Fruit fly (Drosophila melanogaster) whole organism, pupa: Measurements from ENCODE around the gene CG13625.
A peak's percentile ranks its signal among the peaks of the same experiment; 100 is the strongest.

Source experiments
- CG10348 ChIP-seq: fragments of 200-800 bp; sonication (Bioruptor generic); IDR thresholded peaks from 2 replicates; pipeline ENCODE4 v1.3.6; 2022; ENCODE audit warnings: missing biosample characterization, missing genetic modification characterization
- CG12605 ChIP-seq: fragments of 200-800 bp; sonication (Bioruptor generic); IDR thresholded peaks from 2 replicates; pipeline ENCODE4 v1.3.6; 2022; ENCODE audit warnings: missing biosample characterization, missing genetic modification characterization
- CG14655 ChIP-seq: fragments of 200-800 bp; sonication (Bioruptor generic); optimal IDR thresholded peaks from 3 replicates; lab custom pipeline; 2017; ENCODE audit warnings: mild to moderate bottlenecking, missing biosample characterization, missing genetic modification reagents, missing genetic modification characterization
- CG15710 ChIP-seq: fragments of 200-800 bp; sonication (Bioruptor generic); optimal IDR thresholded peaks from 2 replicates; lab custom pipeline; 2018; ENCODE audit warnings: missing biosample characterization, mild to moderate bottlenecking, missing genetic modification characterization, moderate library complexity
- CG34367 ChIP-seq: fragments of 200-800 bp; sonication (Bioruptor generic); optimal IDR thresholded peaks from 2 replicates; lab custom pipeline; 2018; ENCODE audit warnings: missing biosample characterization, mild to moderate bottlenecking, missing genetic modification characterization
- CG4496 ChIP-seq: fragments of 200-800 bp; sonication (Bioruptor generic); IDR thresholded peaks from 3 replicates; pipeline ENCODE4 v1.3.6; 2022; ENCODE audit warnings: missing biosample characterization, missing genetic modification characterization
- D1 ChIP-seq: fragments of 200-800 bp; sonication (Bioruptor generic); optimal IDR thresholded peaks from 2 replicates; lab custom pipeline; 2018; ENCODE audit warnings: missing biosample characterization, mild to moderate bottlenecking, missing genetic modification characterization, moderate library complexity
- EcR ChIP-seq: fragments of 200-800 bp; sonication (Bioruptor generic); optimal IDR thresholded peaks from 3 replicates; lab custom pipeline; 2019; ENCODE audit warnings: missing biosample characterization, missing genetic modification characterization, mild to moderate bottlenecking, moderate library complexity, missing genetic modification reagents
- fd96Ca ChIP-seq: fragments of 200-800 bp; sonication (Bioruptor generic); IDR thresholded peaks from 3 replicates; pipeline ENCODE4 v1.3.6; 2022; ENCODE audit warnings: missing biosample characterization, missing genetic modification characterization
- gl ChIP-seq: fragments of 200-800 bp; sonication (Bioruptor generic); optimal IDR thresholded peaks from 2 replicates; lab custom pipeline; 2018; ENCODE audit warnings: missing biosample characterization, mild to moderate bottlenecking, missing genetic modification characterization
- rn ChIP-seq: fragments of 200-800 bp; sonication (Bioruptor generic); IDR thresholded peaks from 2 replicates; pipeline ENCODE4 v1.3.6; 2022; ENCODE audit warnings: missing biosample characterization, missing genetic modification characterization

DNA sequence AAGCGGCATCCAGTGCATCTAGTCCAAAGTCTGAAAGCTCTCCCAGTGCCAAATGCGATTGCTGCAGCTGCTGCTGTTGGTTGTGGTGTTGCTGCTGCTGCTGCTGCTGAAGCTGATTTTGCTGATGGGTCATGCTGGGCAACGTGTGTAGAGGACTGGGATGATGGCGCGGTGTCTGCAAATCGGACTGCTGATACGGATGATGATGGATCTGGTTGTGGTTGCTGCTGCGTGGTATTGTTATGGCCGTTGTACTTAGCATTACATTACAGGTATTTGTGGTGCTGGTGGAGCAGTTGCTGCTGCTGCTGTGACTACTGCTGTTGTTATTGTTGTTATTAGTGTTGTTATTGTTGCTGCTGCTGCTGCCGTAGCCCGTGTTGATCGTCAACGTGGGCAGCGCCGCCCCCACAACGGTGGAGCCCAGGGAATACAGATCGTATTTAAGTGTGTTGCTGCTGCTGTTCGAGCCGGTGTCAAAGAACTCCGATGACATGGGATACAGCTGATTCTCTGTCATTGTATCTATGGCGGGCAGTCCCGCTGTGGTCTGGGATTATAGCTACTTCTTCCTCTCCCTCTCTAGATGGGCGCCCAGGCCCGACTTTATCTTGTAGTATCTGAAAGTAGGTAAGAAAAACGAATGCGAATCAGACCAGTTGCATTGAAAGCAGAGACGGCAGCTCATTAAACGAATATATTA is 22.5 kb downstream of the CG13625 start:
- TF ChIP-seq D1 (tag; lab: Kevin White, UChicago) (no peak), EcR (GFP tag; lab: Kevin White, UChicago) (peak; percentile 95), fd96Ca (no peak), rn (GFP tag; lab: Robert Waterston, UW) (no peak), CG4496 (GFP tag; lab: Robert Waterston, UW) (no peak), CG15710 (no peak), CG14655 (no peak), CG10348 (GFP tag; lab: Robert Waterston, UW) (no peak), CG12605 (GFP tag; lab: Robert Waterston, UW) (no peak), gl (tag; lab: Kevin White, UChicago) (no peak), CG34367 (tag; lab: Kevin White, UChicago) (no peak)
